Fruit fly (Drosophila melanogaster): ENCODE results near the gene FucTB.

The FucTB gene

DNA sequence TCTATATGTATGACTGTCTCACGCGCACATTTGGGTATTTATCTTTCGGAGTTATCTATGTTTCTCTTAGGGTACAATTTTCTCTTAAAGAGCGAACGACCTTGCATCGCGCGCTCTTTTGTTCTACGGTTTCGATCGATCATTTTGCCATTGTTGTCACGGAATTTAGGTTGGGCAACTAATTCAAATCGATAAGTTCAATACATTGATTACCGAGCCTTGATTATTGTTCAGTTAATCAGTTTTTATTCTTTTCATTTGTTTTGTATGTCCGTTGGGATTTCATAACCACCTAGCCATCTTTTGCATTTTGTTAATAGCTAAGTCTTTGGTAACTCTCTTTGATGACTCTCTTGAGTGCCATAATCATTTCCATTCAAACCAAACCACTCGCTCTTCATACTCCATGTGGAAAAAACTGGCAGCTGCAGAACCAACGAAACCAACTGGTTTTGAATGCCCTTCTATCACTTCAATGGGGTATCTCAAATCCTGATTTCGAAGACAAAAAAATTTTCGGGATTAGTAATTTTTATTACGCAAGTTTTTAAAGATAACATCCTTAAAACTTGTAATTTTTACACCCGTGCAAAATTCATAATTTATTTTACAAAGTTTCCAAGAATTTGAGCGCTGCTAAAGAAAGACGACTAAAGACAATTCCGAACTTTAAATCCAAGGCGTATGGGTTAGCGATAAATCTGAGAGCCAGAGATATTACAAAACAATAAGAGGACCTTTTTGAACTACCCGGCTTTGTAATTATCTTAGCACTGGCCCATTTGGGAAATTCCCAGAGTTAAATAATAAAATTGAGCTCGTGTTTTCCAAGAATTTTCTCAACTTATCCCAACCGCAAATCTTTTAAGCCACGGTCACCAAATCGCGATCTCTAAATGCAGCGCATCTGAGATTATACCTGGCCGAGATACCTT is 17.7 kb upstream of the FucTB start (continued):
- peak; percentile 13 for TF ChIP-seq CG2678 (tag; optimal IDR thresholded peaks at IDR 0.05)
- TF ChIP-seq CG9609 (GFP tag; optimal IDR thresholded peaks at IDR 0.05): peak; percentile 57
- no peak for TF ChIP-seq CG8388 (GFP tag; optimal IDR thresholded peaks at IDR 0.05)
- no peak for TF ChIP-seq jigr1 (GFP tag; IDR thresholded peaks at IDR 0.05)
- peak; percentile 25 for TF ChIP-seq CG13775 (GFP tag; optimal IDR thresholded peaks at IDR 0.05)
- TF ChIP-seq nom (GFP tag; optimal IDR thresholded peaks at IDR 0.05): no peak
- peak; percentile 78 for TF ChIP-seq pros (GFP tag; optimal IDR thresholded peaks at IDR 0.05)
- TF ChIP-seq wdn (GFP tag; IDR thresholded peaks at IDR 0.05): 0 out of 2 replicates have a peak, but pooled peaks have one; percentile 9
- TF ChIP-seq hth (optimal IDR thresholded peaks at IDR 0.05): no peak
- no peak for TF ChIP-seq CG12155 (GFP tag; optimal IDR thresholded peaks at IDR 0.05)
- TF ChIP-seq Oli (tag; optimal IDR thresholded peaks at IDR 0.05): peak; percentile 35
- TF ChIP-seq CG18764 (GFP tag; optimal IDR thresholded peaks at IDR 0.05): no peak
- TF ChIP-seq NFAT (GFP tag; IDR thresholded peaks at IDR 0.05): no peak; the same call in 1 of the 2 replicates
- no peak for TF ChIP-seq CG11247 (GFP tag; IDR thresholded peaks at IDR 0.05)
- TF ChIP-seq CG7556 (GFP tag; optimal IDR thresholded peaks at IDR 0.05): no peak
- TF ChIP-seq klu (GFP tag; IDR thresholded peaks at IDR 0.05): no peak
- no peak for TF ChIP-seq Hr3 (GFP tag; optimal IDR thresholded peaks at IDR 0.05)
- TF ChIP-seq lilli (GFP tag; optimal IDR thresholded peaks at IDR 0.05): peak; percentile 3
- no peak for TF ChIP-seq CG15696 (tag; optimal IDR thresholded peaks at IDR 0.05)
- TF ChIP-seq CG2199 (GFP tag; IDR thresholded peaks at IDR 0.05): no peak
- TF ChIP-seq CG2875 (GFP tag; optimal IDR thresholded peaks at IDR 0.05): no peak
- no peak for TF ChIP-seq CG12299 (tag; optimal IDR thresholded peaks at IDR 0.05)
- no peak for TF ChIP-seq CG14014 (GFP tag; IDR thresholded peaks at IDR 0.05)
- peak; percentile 76 for TF ChIP-seq mirr (GFP tag; optimal IDR thresholded peaks at IDR 0.05)
- TF ChIP-seq CG10267 (tag; optimal IDR thresholded peaks at IDR 0.05): no peak
- no peak for TF ChIP-seq CG3995 (GFP tag; optimal IDR thresholded peaks at IDR 0.05)
- no peak for TF ChIP-seq otp (GFP tag; IDR thresholded peaks at IDR 0.05)
- peak; percentile 76; the same call in 2 of the 4 replicates for TF ChIP-seq chinmo (GFP tag; IDR thresholded peaks at IDR 0.05; ENCODE audit: partially characterized antibody)
- peak in 1 of 3 experiments; percentile 40 for TF ChIP-seq lola (GFP tag; optimal IDR thresholded peaks at IDR 0.05)
- TF ChIP-seq sqz (GFP tag; optimal IDR thresholded peaks at IDR 0.05): no peak
- TF ChIP-seq CG2120 (GFP tag; optimal IDR thresholded peaks at IDR 0.05): peak; percentile 21
- no peak for TF ChIP-seq CG6813 (GFP tag; optimal IDR thresholded peaks at IDR 0.05)
- no peak for TF ChIP-seq knrl (GFP tag; IDR thresholded peaks at IDR 0.05; ENCODE audit: partially characterized antibody)
- no peak for TF ChIP-seq Aef1 (GFP tag; IDR thresholded peaks at IDR 0.05)
- TF ChIP-seq Tbp (GFP tag; optimal IDR thresholded peaks at IDR 0.05): no peak
- no peak for TF ChIP-seq ci (GFP tag; IDR thresholded peaks at IDR 0.05)
- TF ChIP-seq Max (GFP tag; optimal IDR thresholded peaks at IDR 0.05): no peak
- TF ChIP-seq pita (GFP tag; optimal IDR thresholded peaks at IDR 0.05): no peak
- TF ChIP-seq Sry-β (GFP tag; optimal IDR thresholded peaks at IDR 0.05): no peak
- TF ChIP-seq sna (GFP tag; IDR thresholded peaks at IDR 0.05; ENCODE audit: partially characterized antibody): no peak
- TF ChIP-seq HmgZ (tag; optimal IDR thresholded peaks at IDR 0.05): no peak
- peak; percentile 37 for TF ChIP-seq CG8944 (GFP tag; optimal IDR thresholded peaks at IDR 0.05)
- peak; percentile 19 for TF ChIP-seq CoRest (tag; optimal IDR thresholded peaks at IDR 0.05)
- TF ChIP-seq MTF-1 (GFP tag; optimal IDR thresholded peaks at IDR 0.05; ENCODE audit: borderline replicate concordance): no peak
- TF ChIP-seq CG3281 (GFP tag; optimal IDR thresholded peaks at IDR 0.05): no peak
- no peak for TF ChIP-seq CG10462 (GFP tag; optimal IDR thresholded peaks at IDR 0.05)
- TF ChIP-seq CG33557 (GFP tag; optimal IDR thresholded peaks at IDR 0.05): no peak
- TF ChIP-seq gem (tag; optimal IDR thresholded peaks at IDR 0.05): peak; percentile 12
